Worm (Caenorhabditis elegans) whole organism, young adult: Measurements from ENCODE around the gene cat-1.
A peak's percentile ranks its signal among the peaks of the same experiment; 100 is the strongest.

Source experiments
- B0019.2 ChIP-seq: fragments of 200-800 bp; sonication (Bioruptor generic); conservative IDR thresholded peaks from 2 replicates; pipeline ENCODE4 v1.3.6; 2022; ENCODE audit warnings: missing genetic modification reagents, missing genetic modification characterization, missing compliant biosample characterization
- B0035.1 ChIP-seq: sonication (generic microtip); optimal IDR thresholded peaks from 2 replicates; lab custom pipeline; 2016; ENCODE audit warnings: missing genetic modification characterization, mild to moderate bottlenecking, missing compliant biosample characterization, missing genotype, missing genetic modification reagents
- B0261.1 ChIP-seq: sonication (generic microtip); optimal IDR thresholded peaks from 2 replicates; lab custom pipeline; 2016; ENCODE audit warnings: mild to moderate bottlenecking, missing genetic modification characterization, moderate library complexity, missing compliant biosample characterization
- C17E4.6 ChIP-seq: fragments of 200-800 bp; sonication (Bioruptor generic); IDR thresholded peaks from 2 replicates; pipeline ENCODE4 v1.3.6; 2022; ENCODE audit warnings: missing genetic modification reagents, missing genetic modification characterization, missing compliant biosample characterization
- D2030.7 ChIP-seq: fragments of 200-800 bp; sonication (Bioruptor generic); IDR thresholded peaks from 2 replicates; pipeline ENCODE4 v1.3.6; 2022; ENCODE audit warnings: missing genetic modification reagents, missing genetic modification characterization, missing compliant biosample characterization
- F52B5.7 ChIP-seq: sonication (generic microtip); optimal IDR thresholded peaks from 2 replicates; lab custom pipeline; 2016; ENCODE audit warnings: mild to moderate bottlenecking, missing genetic modification characterization, missing compliant biosample characterization
- F55B11.4 ChIP-seq: sonication (generic microtip); optimal IDR thresholded peaks from 2 replicates; lab custom pipeline; 2016; ENCODE audit warnings: missing compliant biosample characterization, missing genetic modification characterization, borderline replicate concordance; ENCODE audit not compliant: insufficient read depth
- T26A5.8 ChIP-seq: sonication (generic microtip); optimal IDR thresholded peaks from 2 replicates; lab custom pipeline; 2016; ENCODE audit warnings: missing genetic modification characterization, missing compliant biosample characterization
- Y56A3A.18 ChIP-seq: fragments of 200-800 bp; sonication (Bioruptor generic); IDR thresholded peaks from 2 replicates; pipeline ENCODE4 v1.3.6; 2022; ENCODE audit warnings: missing genetic modification reagents, missing genetic modification characterization, missing compliant biosample characterization
- Y67H2A.10 ChIP-seq: fragments of 200-800 bp; sonication (Bioruptor generic); conservative IDR thresholded peaks from 2 replicates; pipeline ENCODE4 v1.3.6; 2022; ENCODE audit warnings: missing genetic modification reagents, missing genetic modification characterization, missing compliant biosample characterization
- akir-1 ChIP-seq: fragments of 200-800 bp; sonication (Bioruptor generic); optimal IDR thresholded peaks from 2 replicates; lab custom pipeline; 2018; ENCODE audit warnings: mild to moderate bottlenecking, missing genetic modification characterization, moderate library complexity, missing compliant biosample characterization
- aptf-3 ChIP-seq: fragments of 200-800 bp; sonication (Bioruptor generic); IDR thresholded peaks from 2 replicates; pipeline ENCODE4 v1.3.6; 2022; ENCODE audit warnings: missing genetic modification characterization, missing compliant biosample characterization
- atf-7 ChIP-seq: sonication (generic microtip); optimal IDR thresholded peaks from 2 replicates; lab custom pipeline; 2017; ENCODE audit warnings: mild to moderate bottlenecking, missing genetic modification characterization, missing compliant biosample characterization
- athp-1 ChIP-seq: sonication (generic microtip); optimal IDR thresholded peaks from 2 replicates; lab custom pipeline; 2017; ENCODE audit warnings: mild to moderate bottlenecking, missing genetic modification characterization, missing compliant biosample characterization
- attf-5 ChIP-seq: fragments of 200-800 bp; sonication (Bioruptor generic); optimal IDR thresholded peaks from 2 replicates; lab custom pipeline; 2018; ENCODE audit warnings: mild to moderate bottlenecking, missing genetic modification characterization, missing compliant biosample characterization
- bed-1 ChIP-seq: fragments of 200-800 bp; sonication (Bioruptor generic); IDR thresholded peaks from 2 replicates; pipeline ENCODE4 v1.3.6; 2022; ENCODE audit warnings: missing genetic modification reagents, missing genetic modification characterization, missing compliant biosample characterization
- ceh-100 ChIP-seq: fragments of 200-800 bp; sonication (Bioruptor generic); IDR thresholded peaks from 2 replicates; pipeline ENCODE4 v1.3.6; 2022; ENCODE audit warnings: missing genetic modification reagents, missing genetic modification characterization, missing compliant biosample characterization
- ceh-27 ChIP-seq: fragments of 200-800 bp; sonication (Bioruptor generic); optimal IDR thresholded peaks from 2 replicates; lab custom pipeline; 2018; ENCODE audit warnings: mild to moderate bottlenecking, missing genetic modification characterization, moderate library complexity, missing compliant biosample characterization
- chd-7 ChIP-seq: sonication (generic microtip); optimal IDR thresholded peaks from 2 replicates; lab custom pipeline; 2016; ENCODE audit warnings: mild to moderate bottlenecking, missing genetic modification characterization, moderate library complexity, missing compliant biosample characterization
- die-1 ChIP-seq: sonication (generic microtip); optimal IDR thresholded peaks from 2 replicates; lab custom pipeline; 2016; ENCODE audit warnings: missing genotype, mild to moderate bottlenecking, missing genetic modification characterization, missing compliant biosample characterization
- dpff-1 ChIP-seq: sonication (generic microtip); optimal IDR thresholded peaks from 2 replicates; lab custom pipeline; 2017; ENCODE audit warnings: mild to moderate bottlenecking, missing genetic modification characterization, missing compliant biosample characterization
- dpl-1 ChIP-seq: fragments of 150-350 bp; optimal IDR thresholded peaks from 2 replicates; lab custom pipeline; 2014; ENCODE audit warnings: missing biosample characterization, missing genetic modification reagents, missing genetic modification characterization
- egl-18 ChIP-seq: fragments of 200-800 bp; sonication (Bioruptor generic); IDR thresholded peaks from 2 replicates; pipeline ENCODE4 v1.3.6; 2022; ENCODE audit warnings: missing genetic modification reagents, missing genetic modification characterization, missing compliant biosample characterization
- egrh-3 ChIP-seq: fragments of 200-800 bp; sonication (Bioruptor generic); IDR thresholded peaks from 2 replicates; pipeline ENCODE4 v1.3.6; 2022; ENCODE audit warnings: missing genetic modification reagents, missing genetic modification characterization, missing compliant biosample characterization
- ekl-4 ChIP-seq: fragments of 200-800 bp; sonication (Bioruptor generic); IDR thresholded peaks from 2 replicates; pipeline ENCODE4 v1.3.6; 2022; ENCODE audit warnings: missing genetic modification reagents, missing genetic modification characterization, missing compliant biosample characterization
- ets-4 ChIP-seq: fragments of 200-800 bp; sonication (Bioruptor generic); optimal IDR thresholded peaks from 2 replicates; lab custom pipeline; 2018; ENCODE audit warnings: mild to moderate bottlenecking, missing genetic modification characterization, missing compliant biosample characterization
- fkh-3 ChIP-seq: sonication (generic microtip); optimal IDR thresholded peaks from 2 replicates; lab custom pipeline; 2016; ENCODE audit warnings: mild to moderate bottlenecking, missing genetic modification characterization, missing compliant biosample characterization
- hrde-1 ChIP-seq: sonication (generic microtip); optimal IDR thresholded peaks from 2 replicates; lab custom pipeline; 2016; ENCODE audit warnings: missing genetic modification characterization, mild to moderate bottlenecking, missing compliant biosample characterization, moderate library complexity, missing genotype, missing genetic modification reagents, borderline replicate concordance
- hsf-1 ChIP-seq: fragments of 200-800 bp; sonication (Bioruptor generic); IDR thresholded peaks from 2 replicates; pipeline ENCODE4 v1.3.6; 2022; ENCODE audit warnings: missing genetic modification reagents, missing genetic modification characterization, missing compliant biosample characterization
- lin-40 ChIP-seq: sonication (generic microtip); optimal IDR thresholded peaks from 2 replicates; lab custom pipeline; 2016; ENCODE audit warnings: missing genetic modification characterization, mild to moderate bottlenecking, missing compliant biosample characterization, missing genotype, missing genetic modification reagents
- lir-1 ChIP-seq: fragments of 200-800 bp; sonication (Bioruptor generic); conservative IDR thresholded peaks from 2 replicates; pipeline ENCODE4 v1.3.6; 2022; ENCODE audit warnings: missing genetic modification reagents, missing genetic modification characterization, missing compliant biosample characterization
- lsy-27 ChIP-seq: sonication (generic microtip); optimal IDR thresholded peaks from 2 replicates; lab custom pipeline; 2017; ENCODE audit warnings: missing genetic modification characterization, mild to moderate bottlenecking, missing compliant biosample characterization, antibody characterized with exemption, missing genotype, borderline replicate concordance; ENCODE audit not compliant: insufficient read depth
- madf-8 ChIP-seq: fragments of 200-800 bp; sonication (Bioruptor generic); conservative IDR thresholded peaks from 2 replicates; pipeline ENCODE4 v1.3.6; 2022; ENCODE audit warnings: missing genetic modification reagents, missing genetic modification characterization, missing compliant biosample characterization
- mel-28 ChIP-seq: sonication (generic microtip); optimal IDR thresholded peaks from 2 replicates; lab custom pipeline; 2016; ENCODE audit warnings: borderline replicate concordance, mild to moderate bottlenecking, missing genetic modification characterization, missing compliant biosample characterization
- nhr-90 ChIP-seq: sonication (generic microtip); optimal IDR thresholded peaks from 2 replicates; lab custom pipeline; 2016; ENCODE audit warnings: missing genotype, mild to moderate bottlenecking, missing genetic modification characterization, missing compliant biosample characterization
- pha-4 ChIP-seq: fragments of 150-350 bp; sonication (generic microtip); optimal IDR thresholded peaks from 2 replicates; lab custom pipeline; 2014; ENCODE audit warnings: missing biosample characterization, missing genetic modification reagents, missing genetic modification characterization
- rec-8 ChIP-seq, 2 experiments: sonication (generic microtip); optimal IDR thresholded peaks; 2 replicates each; lab custom pipeline; 2016; ENCODE audit warnings: mild to moderate bottlenecking in 2 of 2, missing genetic modification characterization in 2 of 2, missing genetic modification reagents in 2 of 2, missing genotype in 2 of 2, missing biosample characterization in 1 of 2, missing compliant biosample characterization in 1 of 2, moderate library complexity in 1 of 2
- repo-1 ChIP-seq: sonication (generic microtip); optimal IDR thresholded peaks from 2 replicates; lab custom pipeline; 2017; ENCODE audit warnings: mild to moderate bottlenecking, missing genetic modification characterization, missing compliant biosample characterization
- rpc-1 ChIP-seq, 2 experiments: fragments of 150-350 bp in 1 of 2; sonication (generic microtip) in 1 of 2; optimal IDR thresholded peaks; 2 replicates each; lab custom pipeline; 2014 to 2018; ENCODE audit warnings: missing biosample characterization in 1 of 2, missing genetic modification characterization in 1 of 2, missing genetic modification reagents in 1 of 2, missing genotype in 1 of 2
- snpc-4 ChIP-seq, 5 experiments: fragments of 150-350 bp in 1 of 5; sonication (generic microtip) in 4 of 5; optimal IDR thresholded peaks; 2 replicates each; lab custom pipeline; 2014 to 2018; ENCODE audit warnings: missing genetic modification characterization in 5 of 5, missing biosample characterization in 3 of 5, antibody characterized with exemption in 2 of 5, mild to moderate bottlenecking in 2 of 5, missing compliant biosample characterization in 2 of 5, missing genotype in 2 of 5, moderate library complexity in 2 of 5, missing genetic modification reagents in 1 of 5
- sptf-2 ChIP-seq: fragments of 200-800 bp; sonication (Bioruptor generic); optimal IDR thresholded peaks from 2 replicates; lab custom pipeline; 2018; ENCODE audit warnings: mild to moderate bottlenecking, missing genetic modification characterization, missing compliant biosample characterization
- tlf-1 ChIP-seq: fragments of 200-800 bp; sonication (Bioruptor generic); optimal IDR thresholded peaks from 2 replicates; lab custom pipeline; 2018; ENCODE audit warnings: mild to moderate bottlenecking, missing genetic modification characterization, missing compliant biosample characterization
- unc-130 ChIP-seq: sonication (generic microtip); optimal IDR thresholded peaks from 2 replicates; lab custom pipeline; 2016; ENCODE audit warnings: missing genetic modification reagents, missing genetic modification characterization, missing compliant biosample characterization
- unc-62 ChIP-seq: fragments of 150-350 bp; optimal IDR thresholded peaks from 2 replicates; lab custom pipeline; 2014; ENCODE audit warnings: missing biosample characterization, missing genetic modification reagents, missing genetic modification characterization
- zfh-2 ChIP-seq: fragments of 200-800 bp; sonication (Bioruptor generic); conservative IDR thresholded peaks from 2 replicates; pipeline ENCODE4 v1.3.6; 2022; ENCODE audit warnings: missing genetic modification reagents, missing genetic modification characterization, missing compliant biosample characterization
- zim-3 ChIP-seq: sonication (generic microtip); optimal IDR thresholded peaks from 2 replicates; lab custom pipeline; 2017; ENCODE audit warnings: mild to moderate bottlenecking, missing genetic modification characterization, moderate library complexity, missing compliant biosample characterization
- ztf-18 ChIP-seq: sonication (generic microtip); optimal IDR thresholded peaks from 2 replicates; lab custom pipeline; 2016; ENCODE audit warnings: missing genotype, mild to moderate bottlenecking, missing genetic modification characterization, missing compliant biosample characterization

The cat-1 gene

ce11 chrX:5728956-5729467 is 18.5 kb upstream of the cat-1 start (continued):
- TF ChIP-seq nhr-90 (no peak), B0261.1 (no peak), Y67H2A.10 (GFP tag; lab: Robert Waterston, UW) (no peak), repo-1 (peak; percentile 7), aptf-3 (GFP tag; lab: Robert Waterston, UW) (no peak), hrde-1 (tag; lab: Kevin White, UChicago) (no peak), rpc-1 (optimal IDR thresholded peaks at IDR 0.05; lab: Kevin White, UChicago) (no peak), rpc-1 (tag; optimal IDR thresholded peaks at IDR 0.05; lab: Kevin White, UChicago) (no peak), akir-1 (GFP tag; lab: Kevin White, UChicago) (no peak), tlf-1 (GFP tag; lab: Kevin White, UChicago) (no peak), egrh-3 (no peak), die-1 (peak; percentile 27), ztf-18 (tag; lab: Kevin White, UChicago) (peak; percentile 33), lir-1 (GFP tag; lab: Robert Waterston, UW) (peak; percentile 44; the same call in 1 of the 2 replicates), athp-1 (tag; lab: Kevin White, UChicago) (no peak), madf-8 (GFP tag; lab: Robert Waterston, UW) (no peak), rec-8 (tag; optimal IDR thresholded peaks at IDR 0.05; lab: Kevin White, UChicago) (no peak), chd-7 (peak; percentile 65), hsf-1 (no peak), F55B11.4 (no peak), zfh-2 (peak; percentile 93), mel-28 (no peak), snpc-4 (GFP tag; optimal IDR thresholded peaks at IDR 0.05; lab: Kevin White, UChicago) (no peak), snpc-4 (tag; optimal IDR thresholded peaks at IDR 0.05; lab: Kevin White, UChicago) (peak in 1 of 4 experiments; percentile 47), egl-18 (GFP tag; lab: Robert Waterston, UW) (no peak), ekl-4 (no peak), atf-7 (tag; lab: Kevin White, UChicago) (peak; percentile 4), bed-1 (GFP tag; lab: Robert Waterston, UW) (no peak), B0035.1 (tag; lab: Kevin White, UChicago) (no peak), T26A5.8 (tag; lab: Kevin White, UChicago) (no peak), lin-40 (peak; percentile 64), attf-5 (GFP tag; lab: Kevin White, UChicago) (peak; percentile 26), zim-3 (tag; lab: Kevin White, UChicago) (no peak), pha-4 (tag; lab: Kevin White, UChicago) (no peak), Y56A3A.18 (GFP tag; lab: Robert Waterston, UW) (no peak), F52B5.7 (tag; lab: Kevin White, UChicago) (no peak), D2030.7 (GFP tag; lab: Robert Waterston, UW) (no peak), ceh-27 (GFP tag; lab: Kevin White, UChicago) (peak; percentile 62), C17E4.6 (GFP tag; lab: Robert Waterston, UW) (no peak), unc-62 (GFP tag; lab: Kevin White, UChicago) (no peak), B0019.2 (no peak), unc-130 (GFP tag; lab: Kevin White, UChicago) (no peak), ets-4 (GFP tag; lab: Kevin White, UChicago) (no peak), sptf-2 (GFP tag; lab: Kevin White, UChicago) (no peak), ceh-100 (GFP tag; lab: Robert Waterston, UW) (no peak), dpff-1 (tag; lab: Kevin White, UChicago) (no peak), lsy-27 (tag; lab: Kevin White, UChicago) (no peak), fkh-3 (no peak), dpl-1 (GFP tag; lab: Kevin White, UChicago) (no peak)
